Fruit fly (Drosophila melanogaster) whole organism, embryonic: ENCODE results near the gene Mob3.

ENCODE experiments used
- ATbp ChIP-seq: fragments of 200-800 bp; sonication (Bioruptor generic); optimal IDR thresholded peaks from 2 replicates; lab custom pipeline; 2017; ENCODE audit warnings: missing biosample characterization, mild to moderate bottlenecking, missing genetic modification characterization, missing genetic modification reagents
- Bteb2 ChIP-seq: fragments of 200-800 bp; sonication (Bioruptor generic); optimal IDR thresholded peaks from 2 replicates; lab custom pipeline; 2016; ENCODE audit warnings: missing biosample characterization, missing genetic modification characterization
- CG10274 ChIP-seq: fragments of 200-800 bp; sonication (Bioruptor generic); optimal IDR thresholded peaks from 3 replicates; lab custom pipeline; 2017; ENCODE audit warnings: missing biosample characterization, mild to moderate bottlenecking, missing genetic modification characterization
- CG10431 ChIP-seq: fragments of 200-800 bp; sonication (Bioruptor generic); optimal IDR thresholded peaks from 3 replicates; lab custom pipeline; 2018; ENCODE audit warnings: missing biosample characterization, mild to moderate bottlenecking, missing genetic modification characterization
- CG10654 ChIP-seq: fragments of 200-800 bp; sonication (Bioruptor generic); optimal IDR thresholded peaks from 2 replicates; lab custom pipeline; 2016; ENCODE audit warnings: missing biosample characterization, missing genetic modification characterization
- CG11456 ChIP-seq: fragments of 200-800 bp; sonication (Bioruptor generic); IDR thresholded peaks from 3 replicates; pipeline ENCODE4 v1.3.6; 2022; ENCODE audit warnings: missing biosample characterization, missing genetic modification characterization
- CG12299 ChIP-seq: fragments of 200-800 bp; sonication (Bioruptor generic); optimal IDR thresholded peaks from 2 replicates; lab custom pipeline; 2018; ENCODE audit warnings: missing biosample characterization, mild to moderate bottlenecking, missing genetic modification characterization
- CG12391 ChIP-seq: fragments of 200-800 bp; sonication (Bioruptor generic); optimal IDR thresholded peaks from 3 replicates; lab custom pipeline; 2018; ENCODE audit warnings: missing biosample characterization, mild to moderate bottlenecking, missing genetic modification characterization, moderate library complexity
- CG13775 ChIP-seq: fragments of 200-800 bp; sonication (Bioruptor generic); optimal IDR thresholded peaks from 3 replicates; lab custom pipeline; 2017; ENCODE audit warnings: missing biosample characterization, mild to moderate bottlenecking, missing genetic modification characterization
- CG14860 ChIP-seq: fragments of 200-800 bp; sonication (Bioruptor generic); IDR thresholded peaks from 3 replicates; pipeline ENCODE4 v1.3.6; 2022; ENCODE audit warnings: missing biosample characterization, missing genetic modification characterization; ENCODE audit not compliant: partially characterized antibody
- CG15269 ChIP-seq: fragments of 200-800 bp; sonication (Bioruptor generic); optimal IDR thresholded peaks from 2 replicates; lab custom pipeline; 2018; ENCODE audit warnings: missing biosample characterization, mild to moderate bottlenecking, missing genetic modification characterization, moderate library complexity
- CG1602 ChIP-seq: fragments of 200-800 bp; sonication (Bioruptor generic); optimal IDR thresholded peaks from 3 replicates; lab custom pipeline; 2016; ENCODE audit warnings: missing biosample characterization, missing genetic modification characterization
- CG17568 ChIP-seq: fragments of 200-800 bp; sonication (Bioruptor generic); optimal IDR thresholded peaks from 2 replicates; lab custom pipeline; 2018; ENCODE audit warnings: missing biosample characterization, mild to moderate bottlenecking, missing genetic modification characterization, moderate library complexity
- CG17829 ChIP-seq: fragments of 200-800 bp; optimal IDR thresholded peaks from 2 replicates; lab custom pipeline; 2019; ENCODE audit warnings: missing biosample characterization, mild to moderate bottlenecking, missing genetic modification characterization, moderate library complexity
- CG18764 ChIP-seq: fragments of 200-800 bp; sonication (Bioruptor generic); optimal IDR thresholded peaks from 3 replicates; lab custom pipeline; 2016; ENCODE audit warnings: missing biosample characterization, missing genetic modification characterization
- CG2199 ChIP-seq: fragments of 200-800 bp; sonication (Bioruptor generic); IDR thresholded peaks from 3 replicates; pipeline ENCODE4 v1.3.6; 2022; ENCODE audit warnings: missing biosample characterization, missing genetic modification characterization
- CG2678 ChIP-seq: fragments of 200-800 bp; sonication (Bioruptor generic); optimal IDR thresholded peaks from 3 replicates; lab custom pipeline; 2019; ENCODE audit warnings: missing biosample characterization, mild to moderate bottlenecking, missing genetic modification characterization, moderate library complexity
- CG30403 ChIP-seq: fragments of 200-800 bp; sonication (Bioruptor generic); optimal IDR thresholded peaks from 3 replicates; lab custom pipeline; 2016; ENCODE audit warnings: missing biosample characterization, missing genetic modification characterization
- CG3065 ChIP-seq: fragments of 200-800 bp; sonication (Bioruptor generic); optimal IDR thresholded peaks from 2 replicates; lab custom pipeline; 2016; ENCODE audit warnings: missing biosample characterization, missing genetic modification characterization
- CG32532 ChIP-seq: fragments of 200-800 bp; sonication (Bioruptor generic); IDR thresholded peaks from 2 replicates; pipeline ENCODE4 v1.3.6; 2022; ENCODE audit warnings: missing biosample characterization, missing genetic modification characterization
- CG34376 ChIP-seq: fragments of 200-800 bp; sonication (Bioruptor generic); optimal IDR thresholded peaks from 2 replicates; lab custom pipeline; 2018; ENCODE audit warnings: missing biosample characterization, mild to moderate bottlenecking, missing genetic modification characterization
- CG5245 ChIP-seq: fragments of 200-800 bp; sonication (Bioruptor generic); optimal IDR thresholded peaks from 3 replicates; lab custom pipeline; 2016; ENCODE audit warnings: missing biosample characterization, missing genetic modification characterization
- CG7357 ChIP-seq: fragments of 200-800 bp; sonication (Bioruptor generic); IDR thresholded peaks from 3 replicates; pipeline ENCODE4 v1.3.6; 2022; ENCODE audit warnings: missing biosample characterization, missing genetic modification characterization
- CG7745 ChIP-seq: fragments of 200-800 bp; sonication (Bioruptor generic); optimal IDR thresholded peaks from 2 replicates; lab custom pipeline; 2018; ENCODE audit warnings: missing biosample characterization, mild to moderate bottlenecking, missing genetic modification characterization, moderate library complexity
- CG8388 ChIP-seq: fragments of 200-800 bp; sonication (Bioruptor generic); optimal IDR thresholded peaks from 2 replicates; lab custom pipeline; 2019; ENCODE audit warnings: missing biosample characterization, mild to moderate bottlenecking, missing genetic modification characterization, moderate library complexity
- CG8478 ChIP-seq: fragments of >200 bp; optimal IDR thresholded peaks from 2 replicates; lab custom pipeline; 2018
- CG9932 ChIP-seq: fragments of 200-800 bp; sonication (Bioruptor generic); IDR thresholded peaks from 2 replicates; pipeline ENCODE4 v1.3.6; 2022; ENCODE audit warnings: missing biosample characterization, missing genetic modification characterization
- Camta ChIP-seq: fragments of 200-800 bp; sonication (Bioruptor generic); optimal IDR thresholded peaks from 2 replicates; lab custom pipeline; 2016; ENCODE audit warnings: missing biosample characterization, missing genetic modification characterization
- CrebB ChIP-seq: fragments of 200-800 bp; sonication (Bioruptor generic); optimal IDR thresholded peaks from 3 replicates; lab custom pipeline; 2018; ENCODE audit warnings: missing biosample characterization, mild to moderate bottlenecking, missing genetic modification characterization
- ERR ChIP-seq: fragments of 200-800 bp; sonication (Bioruptor generic); optimal IDR thresholded peaks from 2 replicates; lab custom pipeline; 2016; ENCODE audit warnings: missing biosample characterization, missing genetic modification characterization
- Hmx ChIP-seq: fragments of 200-800 bp; sonication (Bioruptor generic); optimal IDR thresholded peaks from 2 replicates; lab custom pipeline; 2016; ENCODE audit warnings: missing biosample characterization, missing genetic modification characterization
- MESR4 ChIP-seq: fragments of 200-800 bp; sonication (Bioruptor generic); optimal IDR thresholded peaks from 2 replicates; lab custom pipeline; 2018; ENCODE audit warnings: missing biosample characterization, mild to moderate bottlenecking, missing genetic modification characterization, moderate library complexity
- Neu2 ChIP-seq: fragments of 200-800 bp; sonication (Bioruptor generic); optimal IDR thresholded peaks from 3 replicates; lab custom pipeline; 2016; ENCODE audit warnings: missing biosample characterization, missing genetic modification characterization, borderline replicate concordance
- NfI ChIP-seq: fragments of 200-800 bp; sonication (Bioruptor generic); optimal IDR thresholded peaks from 3 replicates; lab custom pipeline; 2018; ENCODE audit warnings: missing biosample characterization, mild to moderate bottlenecking, missing genetic modification characterization, moderate library complexity
- Ptx1 ChIP-seq: fragments of 200-800 bp; sonication (Bioruptor generic); IDR thresholded peaks from 2 replicates; pipeline ENCODE4 v1.3.6; 2022; ENCODE audit warnings: missing biosample characterization, missing genetic modification characterization
- bsh ChIP-seq, 2 experiments: fragments of 200-800 bp; sonication (Bioruptor generic); optimal IDR thresholded peaks; 2 replicates each; lab custom pipeline; 2017 to 2018; ENCODE audit warnings: mild to moderate bottlenecking in 2 of 2, missing biosample characterization in 2 of 2, missing genetic modification characterization in 2 of 2, moderate library complexity in 1 of 2
- disco-r ChIP-seq: fragments of 200-800 bp; sonication (Bioruptor generic); optimal IDR thresholded peaks from 2 replicates; lab custom pipeline; 2016; ENCODE audit warnings: missing biosample characterization, missing genetic modification characterization
- dm ChIP-seq: fragments of 200-800 bp; sonication (Bioruptor generic); optimal IDR thresholded peaks from 3 replicates; lab custom pipeline; 2016; ENCODE audit warnings: missing biosample characterization, missing genetic modification characterization
- dpn ChIP-seq, 2 experiments: fragments of 200-800 bp; sonication (Bioruptor generic); optimal IDR thresholded peaks; 3 replicates each; lab custom pipeline; 2016; ENCODE audit warnings: missing biosample characterization in 2 of 2, missing genetic modification characterization in 2 of 2
- gro ChIP-seq: fragments of 200-800 bp; sonication (Bioruptor generic); optimal IDR thresholded peaks from 2 replicates; lab custom pipeline; 2016; ENCODE audit warnings: missing biosample characterization, missing genetic modification characterization
- gt ChIP-seq: fragments of 200-800 bp; sonication (Bioruptor generic); IDR thresholded peaks from 2 replicates; pipeline ENCODE4 v1.3.6; 2022; ENCODE audit warnings: missing biosample characterization, missing genetic modification characterization
- ken ChIP-seq: fragments of 200-800 bp; sonication (Bioruptor generic); IDR thresholded peaks from 3 replicates; pipeline ENCODE4 v1.3.6; 2022; ENCODE audit warnings: missing biosample characterization, missing genetic modification characterization
- lov ChIP-seq, 2 experiments: fragments of 200-800 bp in 1 of 2; fragments of >200 bp in 1 of 2; sonication (Bioruptor generic) in 1 of 2; IDR thresholded peaks in 1 of 2; optimal IDR thresholded peaks in 1 of 2; 2 replicates in 1 of 2; 3 replicates in 1 of 2; pipeline versions ENCODE4 v1.3.6 to Lab custom; 2017 to 2022; ENCODE audit warnings: missing biosample characterization in 1 of 2, missing genetic modification characterization in 1 of 2
- nerfin-2 ChIP-seq: fragments of 200-800 bp; sonication (Bioruptor generic); IDR thresholded peaks from 2 replicates; pipeline ENCODE4 v1.3.6; 2022; ENCODE audit warnings: missing biosample characterization, missing genetic modification characterization; ENCODE audit not compliant: partially characterized antibody
- odd ChIP-seq: fragments of 200-800 bp; sonication (Bioruptor generic); optimal IDR thresholded peaks from 2 replicates; lab custom pipeline; 2017; ENCODE audit warnings: missing biosample characterization, mild to moderate bottlenecking, missing genetic modification characterization
- p53 ChIP-seq: fragments of 200-800 bp; sonication (Bioruptor generic); optimal IDR thresholded peaks from 2 replicates; lab custom pipeline; 2016; ENCODE audit warnings: missing biosample characterization, missing genetic modification characterization
- scrt ChIP-seq: fragments of 200-800 bp; sonication (Bioruptor generic); optimal IDR thresholded peaks from 2 replicates; lab custom pipeline; 2018; ENCODE audit warnings: missing biosample characterization, mild to moderate bottlenecking, missing genetic modification characterization, moderate library complexity
- tll ChIP-seq, 2 experiments: fragments of 200-800 bp in 1 of 2; fragments of >200 bp in 1 of 2; sonication (Bioruptor generic) in 1 of 2; optimal IDR thresholded peaks; 2 replicates each; lab custom pipeline; 2017 to 2019; ENCODE audit warnings: missing biosample characterization in 2 of 2, missing genetic modification characterization in 2 of 2, mild to moderate bottlenecking in 1 of 2, moderate library complexity in 1 of 2
- usp ChIP-seq: fragments of >200 bp; optimal IDR thresholded peaks from 2 replicates; lab custom pipeline; 2017; ENCODE audit warnings: missing biosample characterization, missing genetic modification characterization
- z ChIP-seq: fragments of 200-800 bp; sonication (Bioruptor generic); IDR thresholded peaks from 3 replicates; pipeline ENCODE4 v1.3.6; 2022; ENCODE audit warnings: missing biosample characterization, missing genetic modification characterization

The Mob3 gene

DNA sequence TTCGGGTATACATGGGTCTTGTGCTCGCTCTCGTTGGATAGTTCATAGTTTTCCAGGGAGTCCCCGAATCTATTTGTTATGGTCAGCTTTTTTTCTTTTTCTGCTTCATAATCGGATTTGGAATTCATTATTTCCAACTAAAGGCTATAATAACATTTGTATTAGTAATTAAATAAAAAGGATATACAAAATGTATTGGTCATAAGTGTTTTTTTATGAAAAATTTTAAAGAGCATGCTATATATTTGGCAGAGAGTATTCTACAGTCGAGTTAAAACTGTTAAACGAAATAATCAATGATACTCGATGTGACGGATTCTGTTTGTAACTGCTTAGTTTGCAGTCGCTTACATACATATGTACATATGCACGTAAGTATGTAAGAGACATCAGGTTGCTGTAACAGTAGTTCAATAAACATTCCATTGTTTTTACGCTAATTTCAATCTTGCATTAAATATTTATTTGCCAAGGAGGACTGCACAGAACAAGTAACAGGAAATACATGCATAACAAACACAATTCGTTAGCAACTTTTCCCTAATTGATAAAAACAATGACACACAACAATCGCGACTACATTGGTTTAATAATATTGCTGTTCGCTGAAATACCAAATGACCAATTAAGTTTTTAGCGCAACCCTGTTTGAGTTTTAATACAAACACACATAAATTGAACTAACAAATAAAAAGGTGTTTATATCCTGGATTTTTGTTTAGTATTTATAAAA is 34.1 kb downstream of the Mob3 start (continued):
- TF ChIP-seq dm (GFP tag; lab: Kevin White, UChicago), result no peak
- peak in 1 of 2 experiments; percentile 8 for TF ChIP-seq dpn (GFP tag; optimal IDR thresholded peaks at IDR 0.05; lab: Kevin White, UChicago)
- no peak for TF ChIP-seq CG10274 (GFP tag; lab: Kevin White, UChicago)
- no peak for TF ChIP-seq z (GFP tag; lab: Robert Waterston, UW)
- TF ChIP-seq CG10431, result no peak
- TF ChIP-seq ERR, result no peak
- TF ChIP-seq CG18764 (GFP tag; lab: Kevin White, UChicago), result no peak
- no peak for TF ChIP-seq usp (GFP tag; lab: Kevin White, UChicago)
- TF ChIP-seq CG12299 (tag; lab: Kevin White, UChicago), result no peak
- TF ChIP-seq scrt (GFP tag; lab: Kevin White, UChicago), result no peak
- no peak for TF ChIP-seq CG11456
- TF ChIP-seq CG14860, result no peak; the same call in 2 of the 3 replicates
- no peak for TF ChIP-seq CG1602 (GFP tag; lab: Kevin White, UChicago)
- TF ChIP-seq NfI (GFP tag; lab: Kevin White, UChicago), result no peak
- no peak for TF ChIP-seq disco-r (GFP tag; lab: Kevin White, UChicago)
- no peak for TF ChIP-seq Hmx (GFP tag; lab: Kevin White, UChicago)
- no peak for TF ChIP-seq CrebB (tag; lab: Kevin White, UChicago)
- no peak for TF ChIP-seq CG5245
- no peak for TF ChIP-seq CG17829 (tag; lab: Kevin White, UChicago)
- no peak for TF ChIP-seq tll (GFP tag; optimal IDR thresholded peaks at IDR 0.05; lab: Kevin White, UChicago)
- no peak for TF ChIP-seq CG13775 (GFP tag; lab: Kevin White, UChicago)
- no peak for TF ChIP-seq gt (GFP tag; lab: Robert Waterston, UW)
- TF ChIP-seq CG7745, result no peak
- TF ChIP-seq CG2199 (GFP tag; lab: Robert Waterston, UW), result no peak
- TF ChIP-seq CG9932 (GFP tag; lab: Robert Waterston, UW), result no peak
- TF ChIP-seq CG8388 (GFP tag; lab: Kevin White, UChicago), result no peak
- TF ChIP-seq CG8478, result no peak
- peak; percentile 70 for TF ChIP-seq MESR4 (GFP tag; lab: Kevin White, UChicago)
- TF ChIP-seq Camta, result no peak
- no peak for TF ChIP-seq Neu2 (GFP tag; lab: Kevin White, UChicago)
- no peak for TF ChIP-seq CG10654 (GFP tag; lab: Kevin White, UChicago)
- no peak for TF ChIP-seq CG3065 (GFP tag; lab: Kevin White, UChicago)
- TF ChIP-seq nerfin-2 (GFP tag; lab: Robert Waterston, UW), result no peak
- TF ChIP-seq odd (GFP tag; lab: Kevin White, UChicago), result no peak
- TF ChIP-seq p53 (GFP tag; lab: Kevin White, UChicago), result no peak
- no peak for TF ChIP-seq CG32532 (GFP tag; lab: Robert Waterston, UW)
- TF ChIP-seq CG34376 (GFP tag; lab: Kevin White, UChicago), result no peak
- no peak for TF ChIP-seq ken (GFP tag; lab: Robert Waterston, UW)
- no peak for TF ChIP-seq CG2678 (tag; lab: Kevin White, UChicago)
- no peak for TF ChIP-seq ATbp (GFP tag; lab: Kevin White, UChicago)
- TF ChIP-seq bsh (GFP tag; optimal IDR thresholded peaks at IDR 0.05; lab: Kevin White, UChicago), result peak in 1 of 2 experiments; percentile 25
- TF ChIP-seq CG17568 (GFP tag; lab: Kevin White, UChicago), result peak; percentile 8
- TF ChIP-seq lov (optimal IDR thresholded peaks at IDR 0.05; lab: Kevin White, UChicago), result no peak
- no peak for TF ChIP-seq lov (GFP tag; IDR thresholded peaks at IDR 0.05; lab: Robert Waterston, UW)
- TF ChIP-seq CG12391 (tag; lab: Kevin White, UChicago), result peak; percentile 23
- no peak for TF ChIP-seq CG30403 (GFP tag; lab: Kevin White, UChicago)
- no peak for TF ChIP-seq CG7357
- no peak for TF ChIP-seq Bteb2 (GFP tag; lab: Kevin White, UChicago)
- TF ChIP-seq gro (GFP tag; lab: Kevin White, UChicago), result no peak
- TF ChIP-seq Ptx1 (GFP tag; lab: Robert Waterston, UW), result no peak
- TF ChIP-seq CG15269, result peak; percentile 47
